Fruit fly (Drosophila melanogaster) whole organism, embryonic: Measurements from ENCODE around the gene nompB.

Experiments
- Adf1 ChIP-seq: fragments of 200-800 bp; sonication (Bioruptor generic); IDR thresholded peaks from 2 replicates; pipeline ENCODE4 v1.3.6; 2022; ENCODE audit warnings: missing biosample characterization, missing genetic modification characterization
- Aef1 ChIP-seq: fragments of 200-800 bp; sonication (Bioruptor generic); IDR thresholded peaks from 3 replicates; pipeline ENCODE4 v1.3.6; 2022; ENCODE audit warnings: missing biosample characterization, missing genetic modification characterization
- Antp ChIP-seq: fragments of 200-800 bp; sonication (Bioruptor generic); optimal IDR thresholded peaks from 3 replicates; lab custom pipeline; 2016; ENCODE audit warnings: missing biosample characterization, missing genetic modification characterization
- BtbVII ChIP-seq: fragments of 200-800 bp; sonication (Bioruptor generic); optimal IDR thresholded peaks from 3 replicates; lab custom pipeline; 2017; ENCODE audit warnings: missing biosample characterization, mild to moderate bottlenecking, missing genetic modification characterization
- CG1233 ChIP-seq: fragments of 200-800 bp; sonication (Bioruptor generic); optimal IDR thresholded peaks from 4 replicates; lab custom pipeline; 2018; ENCODE audit warnings: missing biosample characterization, mild to moderate bottlenecking, missing genetic modification characterization
- CG13424 ChIP-seq: fragments of 200-800 bp; sonication (Bioruptor generic); optimal IDR thresholded peaks from 2 replicates; lab custom pipeline; 2019; ENCODE audit warnings: missing biosample characterization, mild to moderate bottlenecking, missing genetic modification characterization, moderate library complexity
- CG15479 ChIP-seq: fragments of 200-800 bp; sonication (Bioruptor generic); optimal IDR thresholded peaks from 3 replicates; lab custom pipeline; 2019; ENCODE audit warnings: missing biosample characterization, mild to moderate bottlenecking, missing genetic modification characterization, moderate library complexity
- CG15514 ChIP-seq: fragments of 200-800 bp; sonication (Bioruptor generic); optimal IDR thresholded peaks from 3 replicates; lab custom pipeline; 2017; ENCODE audit warnings: missing biosample characterization, missing genetic modification characterization, mild to moderate bottlenecking, moderate library complexity, missing genetic modification reagents
- CG17829 ChIP-seq: fragments of 200-800 bp; optimal IDR thresholded peaks from 2 replicates; lab custom pipeline; 2019; ENCODE audit warnings: missing biosample characterization, mild to moderate bottlenecking, missing genetic modification characterization, moderate library complexity
- CG2116 ChIP-seq: fragments of 200-800 bp; sonication (Bioruptor generic); optimal IDR thresholded peaks from 3 replicates; lab custom pipeline; 2018; ENCODE audit warnings: missing biosample characterization, mild to moderate bottlenecking, missing genetic modification characterization
- CG32532 ChIP-seq: fragments of 200-800 bp; sonication (Bioruptor generic); IDR thresholded peaks from 2 replicates; pipeline ENCODE4 v1.3.6; 2022; ENCODE audit warnings: missing biosample characterization, missing genetic modification characterization
- CG33213 ChIP-seq: fragments of 200-800 bp; sonication (Bioruptor generic); optimal IDR thresholded peaks from 3 replicates; lab custom pipeline; 2016; ENCODE audit warnings: missing biosample characterization, missing genetic modification characterization
- CG4404 ChIP-seq: fragments of 200-800 bp; sonication (Bioruptor generic); IDR thresholded peaks from 2 replicates; pipeline ENCODE4 v1.3.6; 2022; ENCODE audit warnings: missing biosample characterization, missing genetic modification characterization
- CG4617 ChIP-seq: fragments of 200-800 bp; sonication (Bioruptor generic); optimal IDR thresholded peaks from 3 replicates; lab custom pipeline; 2016; ENCODE audit warnings: missing biosample characterization, missing genetic modification characterization, borderline replicate concordance
- CG7786 ChIP-seq: fragments of 200-800 bp; sonication (Bioruptor generic); optimal IDR thresholded peaks from 2 replicates; lab custom pipeline; 2016; ENCODE audit warnings: missing biosample characterization, missing genetic modification characterization
- CG9215 ChIP-seq: fragments of 200-800 bp; sonication (Bioruptor generic); IDR thresholded peaks from 2 replicates; pipeline ENCODE4 v1.3.6; 2022; ENCODE audit warnings: missing biosample characterization, missing genetic modification characterization
- CG9437 ChIP-seq: fragments of 200-800 bp; sonication (Bioruptor generic); optimal IDR thresholded peaks from 2 replicates; lab custom pipeline; 2018; ENCODE audit warnings: missing biosample characterization, mild to moderate bottlenecking, missing genetic modification characterization
- CG9727 ChIP-seq: fragments of 200-800 bp; sonication (Bioruptor generic); optimal IDR thresholded peaks from 3 replicates; lab custom pipeline; 2017; ENCODE audit warnings: missing biosample characterization, mild to moderate bottlenecking, missing genetic modification characterization
- CTCF ChIP-seq: fragments of 200-800 bp; sonication (Bioruptor generic); optimal IDR thresholded peaks from 2 replicates; lab custom pipeline; 2017; ENCODE audit warnings: missing biosample characterization, mild to moderate bottlenecking, missing genetic modification characterization, moderate library complexity
- Dll ChIP-seq: fragments of 200-800 bp; sonication (Bioruptor generic); IDR thresholded peaks from 4 replicates; pipeline ENCODE4 v1.3.6; 2022; ENCODE audit warnings: missing biosample characterization, missing genetic modification characterization; ENCODE audit not compliant: partially characterized antibody
- HLH54F ChIP-seq: fragments of 200-800 bp; sonication (Bioruptor generic); optimal IDR thresholded peaks from 3 replicates; lab custom pipeline; 2016; ENCODE audit warnings: missing biosample characterization, missing genetic modification characterization
- HmgZ ChIP-seq: fragments of 200-800 bp; sonication (Bioruptor generic); optimal IDR thresholded peaks from 2 replicates; lab custom pipeline; 2018; ENCODE audit warnings: missing biosample characterization, mild to moderate bottlenecking, missing genetic modification characterization
- Hmr ChIP-seq: fragments of 200-800 bp; sonication (Bioruptor generic); optimal IDR thresholded peaks from 3 replicates; lab custom pipeline; 2017; ENCODE audit warnings: mild to moderate bottlenecking, missing biosample characterization, missing genetic modification reagents, missing genetic modification characterization
- Hsf ChIP-seq: fragments of 200-800 bp; sonication (Bioruptor generic); optimal IDR thresholded peaks from 3 replicates; lab custom pipeline; 2016; ENCODE audit warnings: missing biosample characterization, missing genetic modification characterization
- MBD-R2 ChIP-seq: fragments of 200-800 bp; sonication (Bioruptor generic); IDR thresholded peaks from 2 replicates; pipeline ENCODE4 v1.3.6; 2022; ENCODE audit warnings: missing biosample characterization, missing genetic modification characterization
- Oli ChIP-seq: fragments of 200-800 bp; sonication (Bioruptor generic); optimal IDR thresholded peaks from 2 replicates; lab custom pipeline; 2018; ENCODE audit warnings: missing biosample characterization, mild to moderate bottlenecking, missing genetic modification characterization, moderate library complexity
- Opbp ChIP-seq: fragments of 200-800 bp; sonication (Bioruptor generic); IDR thresholded peaks from 3 replicates; pipeline ENCODE4 v1.3.6; 2022; ENCODE audit warnings: missing biosample characterization, missing genetic modification characterization; ENCODE audit not compliant: partially characterized antibody
- az2 ChIP-seq: fragments of 200-800 bp; sonication (Bioruptor generic); optimal IDR thresholded peaks from 3 replicates; lab custom pipeline; 2016; ENCODE audit warnings: missing biosample characterization, missing genetic modification characterization
- croc ChIP-seq: fragments of 200-800 bp; sonication (Bioruptor generic); conservative IDR thresholded peaks from 3 replicates; pipeline ENCODE4 v1.3.6; 2022; ENCODE audit warnings: missing biosample characterization, missing genetic modification characterization
- fu2 ChIP-seq: fragments of 200-800 bp; sonication (Bioruptor generic); optimal IDR thresholded peaks from 2 replicates; lab custom pipeline; 2016; ENCODE audit warnings: missing biosample characterization, missing genetic modification characterization
- hbn ChIP-seq: fragments of 200-800 bp; sonication (Bioruptor generic); IDR thresholded peaks from 2 replicates; pipeline ENCODE4 v1.3.6; 2022; ENCODE audit warnings: missing biosample characterization, missing genetic modification characterization; ENCODE audit not compliant: partially characterized antibody
- hkb ChIP-seq, 2 experiments: fragments of 200-800 bp in 1 of 2; fragments of >200 bp in 1 of 2; sonication (Bioruptor generic) in 1 of 2; IDR thresholded peaks in 1 of 2; optimal IDR thresholded peaks in 1 of 2; 2 replicates each; pipeline versions ENCODE4 v1.3.6 to Lab custom; 2017 to 2022; ENCODE audit warnings: missing biosample characterization in 1 of 2, missing genetic modification characterization in 1 of 2
- insv ChIP-seq, 2 experiments: fragments of 200-800 bp; sonication (Bioruptor generic); optimal IDR thresholded peaks; 3 replicates each; lab custom pipeline; 2016 to 2018; ENCODE audit warnings: missing biosample characterization in 2 of 2, missing genetic modification characterization in 2 of 2
- luna ChIP-seq: fragments of 200-800 bp; sonication (Bioruptor generic); optimal IDR thresholded peaks from 2 replicates; lab custom pipeline; 2016; ENCODE audit warnings: missing biosample characterization, missing genetic modification characterization
- phol ChIP-seq: fragments of 200-800 bp; sonication (Bioruptor generic); optimal IDR thresholded peaks from 3 replicates; lab custom pipeline; 2018; ENCODE audit warnings: missing biosample characterization, mild to moderate bottlenecking, missing genetic modification characterization, moderate library complexity
- psq ChIP-seq: fragments of 200-800 bp; sonication (Bioruptor generic); optimal IDR thresholded peaks from 2 replicates; lab custom pipeline; 2017; ENCODE audit warnings: missing biosample characterization, missing genetic modification characterization
- rib ChIP-seq: fragments of 200-800 bp; sonication (Bioruptor generic); IDR thresholded peaks from 2 replicates; pipeline ENCODE4 v1.3.6; 2022; ENCODE audit warnings: missing biosample characterization, missing genetic modification characterization
- salm ChIP-seq: fragments of 200-800 bp; sonication (Bioruptor generic); optimal IDR thresholded peaks from 2 replicates; lab custom pipeline; 2018; ENCODE audit warnings: missing biosample characterization, mild to moderate bottlenecking, missing genetic modification characterization
- sr ChIP-seq: fragments of 200-800 bp; sonication (Bioruptor generic); IDR thresholded peaks from 3 replicates; pipeline ENCODE4 v1.3.6; 2022; ENCODE audit warnings: missing biosample characterization, missing genetic modification characterization
- stc ChIP-seq: fragments of 200-800 bp; sonication (Bioruptor generic); IDR thresholded peaks from 2 replicates; pipeline ENCODE4 v1.3.6; 2022; ENCODE audit warnings: missing biosample characterization, missing genetic modification characterization
- tin ChIP-seq: fragments of 200-800 bp; sonication (Bioruptor generic); optimal IDR thresholded peaks from 3 replicates; lab custom pipeline; 2016; ENCODE audit warnings: missing biosample characterization, missing genetic modification characterization
- tna ChIP-seq: fragments of 200-800 bp; sonication (Bioruptor generic); IDR thresholded peaks from 2 replicates; pipeline ENCODE4 v1.3.6; 2022; ENCODE audit warnings: missing biosample characterization, missing genetic modification characterization; ENCODE audit not compliant: partially characterized antibody
- trem ChIP-seq: fragments of 200-800 bp; optimal IDR thresholded peaks from 3 replicates; lab custom pipeline; 2019; ENCODE audit warnings: missing biosample characterization, mild to moderate bottlenecking, missing genetic modification characterization, moderate library complexity
- ttk ChIP-seq: fragments of 200-800 bp; sonication (Bioruptor generic); IDR thresholded peaks from 2 replicates; pipeline ENCODE4 v2.1.2; 2022; ENCODE audit warnings: missing biosample characterization, missing genetic modification characterization
- tx ChIP-seq: fragments of 200-800 bp; sonication (Bioruptor generic); optimal IDR thresholded peaks from 2 replicates; lab custom pipeline; 2016; ENCODE audit warnings: missing biosample characterization, missing genetic modification characterization
- vfl ChIP-seq: fragments of 200-800 bp; sonication (Bioruptor generic); optimal IDR thresholded peaks from 2 replicates; lab custom pipeline; 2016; ENCODE audit warnings: missing biosample characterization, missing genetic modification characterization
- zen ChIP-seq: fragments of 200-800 bp; sonication (Bioruptor generic); optimal IDR thresholded peaks from 3 replicates; lab custom pipeline; 2018; ENCODE audit warnings: missing biosample characterization, mild to moderate bottlenecking, missing genetic modification characterization, moderate library complexity
- zen2 ChIP-seq: fragments of 200-800 bp; sonication (Bioruptor generic); IDR thresholded peaks from 3 replicates; pipeline ENCODE4 v1.3.6; 2022; ENCODE audit warnings: missing biosample characterization, missing genetic modification characterization; ENCODE audit not compliant: partially characterized antibody

Gene nompB

DNA sequence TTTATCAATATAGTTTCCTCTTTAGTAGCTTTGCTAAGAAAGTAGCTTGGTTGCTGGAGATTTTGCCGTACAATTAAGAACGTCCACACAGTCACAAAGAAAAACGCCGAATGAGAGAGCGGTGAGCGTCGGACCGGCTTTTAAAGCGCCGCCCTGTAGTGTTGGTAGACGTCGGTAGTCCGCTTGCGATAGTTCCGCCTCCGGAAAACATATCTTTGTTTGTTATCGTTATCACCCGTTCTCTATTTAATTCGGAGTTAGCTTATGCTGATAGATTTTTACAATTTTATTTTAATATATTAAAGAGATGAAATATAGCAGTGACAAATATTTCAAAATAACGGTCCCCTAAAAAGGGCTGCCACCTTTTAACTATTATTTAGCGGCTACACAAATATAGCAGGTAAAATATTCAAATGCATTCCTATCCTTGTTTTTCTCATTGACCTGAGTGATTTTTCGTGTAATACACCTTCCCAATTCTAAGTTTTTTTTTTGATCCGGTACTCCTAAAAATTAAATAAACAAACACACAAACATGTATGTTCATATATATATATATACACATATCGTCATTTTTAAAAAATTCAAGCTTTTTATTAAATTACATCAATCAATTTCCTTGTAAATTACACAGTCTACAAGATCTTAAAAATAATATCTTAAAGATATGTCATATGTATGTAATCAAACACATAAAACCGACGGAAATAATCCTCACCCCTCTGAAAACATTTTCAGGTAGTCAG lies 40.8 kb upstream of the nompB start, which contains the start of gene Df31 (continued):
- peak; percentile 24 for TF ChIP-seq Oli
- TF ChIP-seq CG4404 (GFP tag; lab: Robert Waterston, UW): no peak
- TF ChIP-seq tna (GFP tag; lab: Robert Waterston, UW): peak; percentile 84
- no peak for TF ChIP-seq salm
- peak; percentile 13 for TF ChIP-seq zen (tag; lab: Kevin White, UChicago)
- no peak for TF ChIP-seq psq (GFP tag; lab: Kevin White, UChicago)
- peak; percentile 55 for TF ChIP-seq Antp (GFP tag; lab: Kevin White, UChicago)
- TF ChIP-seq CG2116 (GFP tag; lab: Kevin White, UChicago): peak; percentile 66
- TF ChIP-seq Aef1: no peak; the same call in 1 of the 3 replicates
- peak; percentile 46 for TF ChIP-seq HLH54F
- TF ChIP-seq CG13424 (tag; lab: Kevin White, UChicago): peak; percentile 32
- TF ChIP-seq CG15514 (GFP tag; lab: Kevin White, UChicago): peak; percentile 85
- peak; percentile 89 for TF ChIP-seq hbn (GFP tag; lab: Robert Waterston, UW)
- peak; percentile 69 for TF ChIP-seq tin
- TF ChIP-seq vfl (GFP tag; lab: Kevin White, UChicago): peak; percentile 62
- peak; percentile 88 for TF ChIP-seq Dll (GFP tag; lab: Robert Waterston, UW)
- no peak for TF ChIP-seq CG9437 (GFP tag; lab: Kevin White, UChicago)
- peak; percentile 43; the same call in 1 of the 2 replicates for TF ChIP-seq stc (GFP tag; lab: Robert Waterston, UW)
- TF ChIP-seq Hsf (GFP tag; lab: Kevin White, UChicago): peak; percentile 49
- peak; percentile 14 for TF ChIP-seq tx (GFP tag; lab: Kevin White, UChicago)
- peak; percentile 68 for TF ChIP-seq CG33213
- peak; percentile 20 for TF ChIP-seq fu2 (GFP tag; lab: Kevin White, UChicago)
- peak; percentile 50 for TF ChIP-seq BtbVII (GFP tag; lab: Kevin White, UChicago)
- TF ChIP-seq hkb (optimal IDR thresholded peaks at IDR 0.05; lab: Kevin White, UChicago): no peak
- peak; percentile 56 for TF ChIP-seq hkb (GFP tag; IDR thresholded peaks at IDR 0.05; lab: Robert Waterston, UW)
- TF ChIP-seq CG9727 (GFP tag; lab: Kevin White, UChicago): peak; percentile 53
- TF ChIP-seq trem (tag; lab: Kevin White, UChicago): peak; percentile 78
- peak; percentile 35 for TF ChIP-seq CG4617
- TF ChIP-seq insv (GFP tag; optimal IDR thresholded peaks at IDR 0.05; lab: Kevin White, UChicago): peak in 1 of 2 experiments; percentile 4
- TF ChIP-seq az2 (GFP tag; lab: Kevin White, UChicago): peak; percentile 57
- peak; percentile 62 for TF ChIP-seq CG1233 (GFP tag; lab: Kevin White, UChicago)
- TF ChIP-seq ttk (GFP tag; lab: Robert Waterston, UW): peak; percentile 52; the same call in 1 of the 2 replicates
- TF ChIP-seq phol (tag; lab: Kevin White, UChicago): no peak
- peak; percentile 67 for TF ChIP-seq HmgZ (tag; lab: Kevin White, UChicago)
- peak; percentile 72 for TF ChIP-seq Hmr (GFP tag; lab: Kevin White, UChicago)
- no peak for TF ChIP-seq CG15479 (GFP tag; lab: Kevin White, UChicago)
- peak; percentile 47 for TF ChIP-seq CG17829 (tag; lab: Kevin White, UChicago)
- TF ChIP-seq luna (GFP tag; lab: Kevin White, UChicago): peak; percentile 17
- peak; percentile 9; the same call in 1 of the 2 replicates for TF ChIP-seq Adf1 (GFP tag; lab: Robert Waterston, UW)
- TF ChIP-seq MBD-R2 (GFP tag; lab: Robert Waterston, UW): peak; percentile 76
- no peak for TF ChIP-seq CG9215 (GFP tag; lab: Robert Waterston, UW)
- TF ChIP-seq sr (GFP tag; lab: Robert Waterston, UW): no peak; the same call in 2 of the 3 replicates
- peak; percentile 17; the same call in 1 of the 3 replicates for TF ChIP-seq croc (GFP tag; lab: Robert Waterston, UW)
- peak; percentile 78 for TF ChIP-seq CG32532
- TF ChIP-seq zen2 (GFP tag; lab: Robert Waterston, UW): no peak; the same call in 2 of the 3 replicates
- peak; percentile 80 for TF ChIP-seq rib
- TF ChIP-seq CG7786 (GFP tag; lab: Kevin White, UChicago): peak; percentile 37
- peak; percentile 95; the same call in 2 of the 3 replicates for TF ChIP-seq Opbp (GFP tag; lab: Robert Waterston, UW)
- peak; percentile 70 for TF ChIP-seq CTCF
